Worm (Caenorhabditis elegans) whole organism, L3 larva: ENCODE data around the gene F02E11.7.

Source experiments
- aly-2 ChIP-seq: fragments of 150-350 bp; optimal IDR thresholded peaks from 2 replicates; lab custom pipeline; 2014; ENCODE audit warnings: missing biosample characterization, missing genetic modification characterization
- ceh-82 ChIP-seq: fragments of 150-350 bp; optimal IDR thresholded peaks from 2 replicates; lab custom pipeline; 2014; ENCODE audit warnings: missing biosample characterization, missing genetic modification characterization
- elt-2 ChIP-seq: sonication (generic microtip); optimal IDR thresholded peaks from 2 replicates; lab custom pipeline; 2016; ENCODE audit warnings: missing genetic modification reagents, mild to moderate bottlenecking, missing genetic modification characterization, missing compliant biosample characterization
- lin-39 ChIP-seq: fragments of 150-350 bp; optimal IDR thresholded peaks from 2 replicates; lab custom pipeline; 2018; ENCODE audit warnings: missing biosample characterization, missing genetic modification reagents, missing genetic modification characterization
- nhr-11 ChIP-seq: fragments of 150-350 bp; optimal IDR thresholded peaks from 2 replicates; lab custom pipeline; 2014; ENCODE audit warnings: missing biosample characterization, missing genetic modification characterization
- nhr-237 ChIP-seq: fragments of 150-350 bp; optimal IDR thresholded peaks from 2 replicates; lab custom pipeline; 2014; ENCODE audit warnings: missing biosample characterization, missing genetic modification characterization
- pha-4 ChIP-seq: fragments of 150-350 bp; optimal IDR thresholded peaks from 2 replicates; lab custom pipeline; 2014; ENCODE audit warnings: missing biosample characterization, missing genetic modification reagents, missing genetic modification characterization
- pqm-1 ChIP-seq: fragments of 150-350 bp; optimal IDR thresholded peaks from 2 replicates; lab custom pipeline; 2017; ENCODE audit warnings: missing biosample characterization, missing genetic modification characterization, inconsistent platforms

DNA sequence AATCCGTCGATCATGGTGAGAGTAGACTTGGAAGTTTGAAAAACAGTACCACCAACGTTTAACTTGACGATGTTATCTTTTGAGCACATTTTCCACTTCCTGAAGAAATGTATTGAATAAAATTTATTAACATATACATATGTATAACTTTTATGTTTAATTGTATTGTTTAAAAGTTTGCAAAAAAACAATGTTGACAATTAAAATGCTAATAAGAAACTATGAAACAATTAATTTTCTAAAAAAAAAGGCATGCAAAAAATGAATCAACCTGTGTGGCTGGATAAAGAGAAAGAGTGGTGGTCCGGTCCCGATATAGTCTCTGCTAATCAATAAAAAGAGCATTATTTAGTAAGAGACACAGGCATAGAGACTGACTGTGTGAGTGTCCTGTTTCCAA, 32.7 kb upstream of the F02E11.7 start, which contains the start of gene C17F4.8:
- no peak for TF ChIP-seq nhr-11
- TF ChIP-seq nhr-237 (tag; lab: Kevin White, UChicago) = no peak
- no peak for TF ChIP-seq pqm-1 (tag; lab: Kevin White, UChicago)
- no peak for TF ChIP-seq aly-2 (tag; lab: Kevin White, UChicago)
- TF ChIP-seq pha-4 (tag; lab: Kevin White, UChicago) = no peak
- no peak for TF ChIP-seq elt-2 (tag; lab: Kevin White, UChicago)
- no peak for TF ChIP-seq lin-39 (tag; lab: Kevin White, UChicago)
- TF ChIP-seq ceh-82 (tag; lab: Kevin White, UChicago) = no peak
